Worm (Caenorhabditis elegans) whole organism, L4 larva: ENCODE results near the gene Y116A8C.38.
A peak's percentile ranks its signal among the peaks of the same experiment; 100 is the strongest.

Source experiments
- F37D6.2 ChIP-seq: sonication (generic microtip); optimal IDR thresholded peaks from 2 replicates; lab custom pipeline; 2016; ENCODE audit warnings: mild to moderate bottlenecking, missing genetic modification characterization, missing compliant biosample characterization
- Y75B8A.6 ChIP-seq: fragments of 200-800 bp; sonication (Bioruptor generic); IDR thresholded peaks from 2 replicates; pipeline ENCODE4 v1.3.6; 2022; ENCODE audit warnings: missing genetic modification reagents, missing genetic modification characterization, missing compliant biosample characterization
- aha-1 ChIP-seq: fragments of 150-350 bp; peaks from one replicate; lab custom pipeline; 2014; ENCODE audit warnings: missing biosample characterization, missing genetic modification characterization
- ama-1 ChIP-seq: fragments of 150-350 bp; optimal IDR thresholded peaks from 2 replicates; lab custom pipeline; 2014; ENCODE audit warnings: inconsistent platforms, mixed read lengths
- ceh-62 ChIP-seq: sonication (generic microtip); optimal IDR thresholded peaks from 2 replicates; lab custom pipeline; 2017; ENCODE audit warnings: missing biosample characterization, missing genetic modification characterization
- daf-16 ChIP-seq, 3 experiments: sonication (generic microtip); optimal IDR thresholded peaks; 2 replicates each; lab custom pipeline; 2016 to 2017; ENCODE audit warnings: missing genetic modification characterization in 3 of 3, missing genetic modification reagents in 3 of 3, mild to moderate bottlenecking in 2 of 3, missing compliant biosample characterization in 2 of 3, missing biosample characterization in 1 of 3, moderate library complexity in 1 of 3
- dmd-9 ChIP-seq: fragments of 200-800 bp; sonication (Bioruptor generic); IDR thresholded peaks from 2 replicates; pipeline ENCODE4 v1.3.6; 2022; ENCODE audit warnings: missing genetic modification reagents, missing genetic modification characterization, missing compliant biosample characterization
- dpl-1 ChIP-seq: fragments of 150-350 bp; optimal IDR thresholded peaks from 2 replicates; lab custom pipeline; 2014; ENCODE audit warnings: missing biosample characterization, missing genetic modification reagents, missing genetic modification characterization
- duxl-1 ChIP-seq: sonication (generic microtip); optimal IDR thresholded peaks from 2 replicates; lab custom pipeline; 2016; ENCODE audit warnings: mild to moderate bottlenecking, missing genetic modification characterization, moderate library complexity, missing compliant biosample characterization; ENCODE audit not compliant: poor library complexity
- hif-1 ChIP-seq, 2 experiments: sonication (generic microtip); optimal IDR thresholded peaks; 2 replicates each; lab custom pipeline; 2016 to 2017; ENCODE audit warnings: missing compliant biosample characterization in 2 of 2, missing genetic modification characterization in 2 of 2, missing genetic modification reagents in 2 of 2, missing genotype in 2 of 2, mild to moderate bottlenecking in 1 of 2
- hlh-30 ChIP-seq: sonication (generic microtip); optimal IDR thresholded peaks from 2 replicates; lab custom pipeline; 2017; ENCODE audit warnings: antibody characterized with exemption, mild to moderate bottlenecking, missing genetic modification characterization, missing compliant biosample characterization; ENCODE audit not compliant: insufficient read depth
- hmg-1.1 ChIP-seq: fragments of 200-800 bp; sonication (Bioruptor generic); IDR thresholded peaks from 2 replicates; pipeline ENCODE4 v1.3.6; 2022; ENCODE audit warnings: missing genetic modification reagents, missing genetic modification characterization, missing compliant biosample characterization
- lin-1 ChIP-seq: fragments of 200-800 bp; sonication (Bioruptor generic); IDR thresholded peaks from 2 replicates; pipeline ENCODE4 v1.3.6; 2022; ENCODE audit warnings: missing genetic modification reagents, missing genetic modification characterization, missing compliant biosample characterization
- lin-15B ChIP-seq: fragments of 150-350 bp; sonication (generic microtip); optimal IDR thresholded peaks from 3 replicates; lab custom pipeline; 2014; ENCODE audit warnings: missing biosample characterization, missing genetic modification characterization
- lin-38 ChIP-seq: fragments of 200-800 bp; sonication (Bioruptor generic); IDR thresholded peaks from 2 replicates; pipeline ENCODE4 v1.3.6; 2022; ENCODE audit warnings: missing genetic modification reagents, missing genetic modification characterization, missing compliant biosample characterization
- madf-5 ChIP-seq, 2 experiments: fragments of 200-800 bp; sonication (Bioruptor generic); IDR thresholded peaks; 2 replicates each; pipeline ENCODE4 v1.3.6; 2022; ENCODE audit warnings: missing compliant biosample characterization in 2 of 2, missing genetic modification characterization in 2 of 2
- madf-9 ChIP-seq: fragments of 200-800 bp; sonication (Bioruptor generic); conservative IDR thresholded peaks from 2 replicates; pipeline ENCODE4 v1.3.6; 2022; ENCODE audit warnings: missing genetic modification reagents, missing genetic modification characterization, missing compliant biosample characterization
- mes-2 ChIP-seq: sonication (generic microtip); optimal IDR thresholded peaks from 2 replicates; lab custom pipeline; 2016; ENCODE audit warnings: missing genotype, mild to moderate bottlenecking, missing genetic modification characterization, missing compliant biosample characterization; ENCODE audit not compliant: poor library complexity, severe bottlenecking
- nhr-102 ChIP-seq: sonication (generic microtip); optimal IDR thresholded peaks from 2 replicates; lab custom pipeline; 2016; ENCODE audit warnings: mild to moderate bottlenecking, missing genetic modification characterization, moderate library complexity, missing compliant biosample characterization
- nhr-11 ChIP-seq: fragments of 150-350 bp; optimal IDR thresholded peaks from 2 replicates; lab custom pipeline; 2014; ENCODE audit warnings: missing biosample characterization, missing genetic modification characterization
- nhr-42 ChIP-seq: fragments of 200-800 bp; sonication (Bioruptor generic); IDR thresholded peaks from 2 replicates; pipeline ENCODE4 v1.3.6; 2022; ENCODE audit warnings: missing genetic modification characterization, missing compliant biosample characterization
- nhr-48 ChIP-seq: sonication (generic microtip); optimal IDR thresholded peaks from 2 replicates; lab custom pipeline; 2016; ENCODE audit warnings: mild to moderate bottlenecking, missing genetic modification characterization, missing compliant biosample characterization
- pqm-1 ChIP-seq: sonication (generic microtip); optimal IDR thresholded peaks from 2 replicates; lab custom pipeline; 2017; ENCODE audit warnings: missing biosample characterization, missing genetic modification characterization
- set-16 ChIP-seq: fragments of 200-800 bp; sonication (Bioruptor generic); IDR thresholded peaks from 2 replicates; pipeline ENCODE4 v1.3.6; 2022; ENCODE audit warnings: missing genetic modification reagents, missing genetic modification characterization, missing compliant biosample characterization
- snpc-1.2 ChIP-seq: fragments of 200-800 bp; sonication (Bioruptor generic); IDR thresholded peaks from 2 replicates; pipeline ENCODE4 v1.3.6; 2022; ENCODE audit warnings: missing genetic modification reagents, missing genetic modification characterization, missing compliant biosample characterization
- tra-1 ChIP-seq: fragments of 200-800 bp; sonication (Bioruptor generic); IDR thresholded peaks from 2 replicates; pipeline ENCODE4 v1.3.6; 2022; ENCODE audit warnings: missing genetic modification reagents, missing genetic modification characterization, missing compliant biosample characterization
- unc-130 ChIP-seq: sonication (generic microtip); optimal IDR thresholded peaks from 2 replicates; lab custom pipeline; 2016; ENCODE audit warnings: missing genetic modification reagents, missing genetic modification characterization, missing compliant biosample characterization
- unc-62 ChIP-seq, 3 experiments: fragments of 150-350 bp in 1 of 3; sonication (generic microtip); optimal IDR thresholded peaks in 2 of 3; peaks in 1 of 3; 1 replicate in 1 of 3; 2 replicates in 2 of 3; lab custom pipeline; 2014 to 2017; ENCODE audit warnings: missing biosample characterization in 3 of 3, missing genetic modification characterization in 3 of 3, missing genetic modification reagents in 3 of 3, missing genotype in 1 of 3

The Y116A8C.38 gene

ce11 chrIV:17118585-17118984 lies 12.8 kb upstream of the Y116A8C.38 start, which contains the start of gene uaf-2 (continued):
- TF ChIP-seq set-16 (GFP tag; lab: Robert Waterston, UW), result no peak
- no peak for TF ChIP-seq F37D6.2
- no peak for TF ChIP-seq pqm-1 (tag; lab: Kevin White, UChicago)
- no peak for TF ChIP-seq nhr-102 (tag; lab: Kevin White, UChicago)
- no peak for TF ChIP-seq duxl-1 (tag; lab: Kevin White, UChicago)
- no peak for TF ChIP-seq nhr-11 (tag; lab: Kevin White, UChicago)
- no peak for TF ChIP-seq ceh-62 (tag; lab: Kevin White, UChicago)
- no peak for TF ChIP-seq daf-16 (GFP tag; optimal IDR thresholded peaks at IDR 0.05; lab: Kevin White, UChicago)
- TF ChIP-seq daf-16 (tag; optimal IDR thresholded peaks at IDR 0.05; lab: Kevin White, UChicago), result peak; percentile 20
- TF ChIP-seq lin-38 (GFP tag; lab: Robert Waterston, UW), result peak; percentile 25; the same call in 1 of the 2 replicates
- TF ChIP-seq Y75B8A.6, result no peak

- TF ChIP-seq nhr-48 (tag; lab: Kevin White, UChicago), result no peak
- TF ChIP-seq nhr-11 (tag; lab: Kevin White, UChicago), result no peak
- 0 out of 2 replicates have a peak, but pooled peaks have one; percentile 6 for TF ChIP-seq dmd-9 (GFP tag; lab: Robert Waterston, UW)
- TF ChIP-seq snpc-1.2 (GFP tag; lab: Robert Waterston, UW), result peak; percentile 68
- TF ChIP-seq hmg-1.1 (GFP tag; lab: Robert Waterston, UW), result no peak
- 0 out of 4 replicates have a peak, but pooled peaks of 1 of the 2 experiments have one; percentile 46 for TF ChIP-seq madf-5 (GFP tag; IDR thresholded peaks at IDR 0.05; lab: Robert Waterston, UW)
- TF ChIP-seq mes-2, result peak; percentile 46
- TF ChIP-seq set-16 (GFP tag; lab: Robert Waterston, UW), result peak; percentile 77
- TF ChIP-seq tra-1 (GFP tag; lab: Robert Waterston, UW), result 0 out of 2 replicates have a peak, but pooled peaks have one; percentile 13
- no peak for TF ChIP-seq lin-15B
- no peak for TF ChIP-seq dpl-1 (GFP tag; lab: Kevin White, UChicago)
- TF ChIP-seq Y75B8A.6, result no peak
- peak; percentile 24 for TF ChIP-seq aha-1
- 0 out of 2 replicates have a peak, but pooled peaks have one; percentile 2 for TF ChIP-seq madf-9
- no peak for TF ChIP-seq lin-1 (GFP tag; lab: Robert Waterston, UW)
- no peak for TF ChIP-seq ama-1 (lab: Kevin White, UChicago)
- no peak for TF ChIP-seq hif-1 (tag; optimal IDR thresholded peaks at IDR 0.05; lab: Kevin White, UChicago)
- no peak for TF ChIP-seq hlh-30 (tag; lab: Kevin White, UChicago)
Observed at ce11 chrIV:17118987-17119732, 12.2 kb upstream of the Y116A8C.38 start, which contains the start of gene itsn-1. Gene itsn-1, plus strand, starts transcription at chrIV:17119682.

- TF ChIP-seq nhr-42 (GFP tag; lab: Robert Waterston, UW) (no peak), hmg-1.1 (GFP tag; lab: Robert Waterston, UW) (0 out of 2 replicates have a peak, but pooled peaks have one; percentile 51), unc-62 (GFP tag; optimal IDR thresholded peaks at IDR 0.05 in 1 of 2; lab: Kevin White, UChicago) (peak in 1 of 2 experiments; percentile 94), unc-62 (tag; optimal IDR thresholded peaks at IDR 0.05; lab: Kevin White, UChicago) (no peak)
Observed at ce11 chrIV:17121058-17121773, 10.1 kb upstream of the Y116A8C.38 start.

- TF ChIP-seq unc-130 (GFP tag; lab: Kevin White, UChicago) (no peak), snpc-1.2 (GFP tag; lab: Robert Waterston, UW) (peak; percentile 41; the same call in 1 of the 2 replicates)
Observed at ce11 chrIV:17125967-17126366, 5.4 kb upstream of the Y116A8C.38 start.
